Fruit fly (Drosophila melanogaster): ENCODE measurements around the gene Toll-9.

- TF ChIP-seq CG13123 (GFP tag; optimal IDR thresholded peaks at IDR 0.05) (no peak), Nf-YC (tag; optimal IDR thresholded peaks at IDR 0.05) (no peak), lilli (GFP tag; optimal IDR thresholded peaks at IDR 0.05) (no peak), vvl (GFP tag; IDR thresholded peaks at IDR 0.05) (no peak), zen (tag; optimal IDR thresholded peaks at IDR 0.05) (no peak), en (GFP tag; optimal IDR thresholded peaks at IDR 0.05) (no peak), ssp (GFP tag; IDR thresholded peaks at IDR 0.05) (no peak), ap (GFP tag; IDR thresholded peaks at IDR 0.05) (no peak), pita (GFP tag; optimal IDR thresholded peaks at IDR 0.05) (no peak)
Observed at dm6 chr3L:20354363-20354762, 12.2 kb downstream of the Toll-9 start.

All from whole organism, embryonic.